Worm (Caenorhabditis elegans) whole organism, midembryonic: ENCODE results near the gene mps-1.

ENCODE experiments used
- T22C8.4 ChIP-seq: fragments of 200-800 bp; sonication (Bioruptor generic); IDR thresholded peaks from 2 replicates; pipeline ENCODE4 v1.3.6; 2022; ENCODE audit warnings: missing genetic modification characterization, missing compliant biosample characterization
- cog-1 ChIP-seq: sonication (generic microtip); optimal IDR thresholded peaks from 2 replicates; lab custom pipeline; 2016; ENCODE audit warnings: missing genetic modification characterization, missing compliant biosample characterization
- flt-1 ChIP-seq: fragments of 200-800 bp; sonication (Bioruptor generic); IDR thresholded peaks from 2 replicates; pipeline ENCODE4 v1.3.6; 2022; ENCODE audit warnings: missing genetic modification characterization, missing compliant biosample characterization
- klf-2 ChIP-seq: fragments of 200-800 bp; sonication (Bioruptor generic); conservative IDR thresholded peaks from 2 replicates; pipeline ENCODE4 v1.3.6; 2022; ENCODE audit warnings: missing genetic modification reagents, missing genetic modification characterization, missing compliant biosample characterization
- med-1 ChIP-seq: sonication (generic microtip); optimal IDR thresholded peaks from 2 replicates; lab custom pipeline; 2017; ENCODE audit warnings: missing genetic modification characterization, mild to moderate bottlenecking, missing compliant biosample characterization, antibody characterized with exemption, missing genetic modification reagents; ENCODE audit not compliant: insufficient read depth
- ref-1 ChIP-seq: fragments of 200-800 bp; sonication (Bioruptor generic); conservative IDR thresholded peaks from 2 replicates; pipeline ENCODE4 v1.3.6; 2022; ENCODE audit warnings: missing genetic modification reagents, missing genetic modification characterization, missing compliant biosample characterization
- tab-1 ChIP-seq: fragments of 200-800 bp; sonication (Bioruptor generic); IDR thresholded peaks from 2 replicates; pipeline ENCODE4 v1.3.6; 2022; ENCODE audit warnings: missing genetic modification characterization, missing compliant biosample characterization
- ztf-23 ChIP-seq: fragments of 200-800 bp; sonication (Bioruptor generic); IDR thresholded peaks from 2 replicates; pipeline ENCODE4 v1.3.6; 2022; ENCODE audit warnings: missing genetic modification reagents, missing genetic modification characterization, missing compliant biosample characterization
- ztf-29 ChIP-seq: fragments of 200-800 bp; sonication (Bioruptor generic); IDR thresholded peaks from 2 replicates; pipeline ENCODE4 v1.3.6; 2022; ENCODE audit warnings: missing genetic modification reagents, missing genetic modification characterization, missing compliant biosample characterization

Gene mps-1

DNA sequence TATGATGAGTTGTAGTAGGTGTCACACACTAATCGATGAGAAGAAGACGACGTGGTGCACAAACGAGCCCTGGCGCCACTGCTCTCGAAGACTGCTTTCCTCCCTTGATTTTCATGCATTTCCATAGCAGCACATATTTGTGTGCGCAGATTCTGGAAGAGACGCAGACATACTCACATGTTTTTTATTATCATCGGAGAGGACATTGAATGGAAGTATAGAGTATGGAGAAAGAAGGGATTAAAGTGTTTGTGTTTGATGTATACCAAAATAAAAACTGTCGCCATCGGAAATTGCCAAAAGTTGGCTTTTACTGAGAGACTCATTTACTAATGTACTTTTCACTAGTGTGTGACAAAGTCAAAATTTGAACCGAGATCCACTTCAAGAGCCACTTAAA lies at the start of gene mps-1:
Gene mps-1, minus strand, starts transcription at position 101 of the 400 bp plus-strand sequence.
- TF ChIP-seq klf-2 (GFP tag; lab: Robert Waterston, UW) (no peak), med-1 (GFP tag; lab: Kevin White, UChicago) (no peak), ztf-23 (GFP tag; lab: Robert Waterston, UW) (no peak)

DNA sequence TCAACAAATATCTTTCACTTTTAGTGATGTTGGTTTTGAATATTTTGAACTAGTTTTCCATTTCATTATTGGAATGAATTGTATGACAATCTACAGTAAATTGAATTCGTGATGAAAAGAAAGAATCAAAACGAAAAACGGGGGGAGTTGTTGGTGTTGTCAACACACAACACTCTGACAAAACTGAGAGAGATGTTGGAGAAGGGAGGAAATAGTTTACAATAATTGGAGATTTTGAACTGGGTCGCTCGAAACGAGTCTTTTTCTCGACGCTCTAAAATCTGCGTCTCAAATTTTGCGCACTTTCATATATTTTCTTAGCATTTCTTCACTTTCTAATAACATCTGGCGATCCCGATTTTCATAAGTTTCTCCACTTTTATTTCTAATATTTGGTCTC lies 49.7 kb upstream of the mps-1 start, which contains the start of gene txt-18:
Gene txt-18, plus strand, starts transcription at position 180 of the 400 bp plus-strand sequence.
- TF ChIP-seq med-1 (GFP tag; lab: Kevin White, UChicago): no peak
- TF ChIP-seq ref-1 (GFP tag; lab: Robert Waterston, UW): no peak
- TF ChIP-seq flt-1 (GFP tag; lab: Robert Waterston, UW): no peak
- no peak for TF ChIP-seq klf-2 (GFP tag; lab: Robert Waterston, UW)
- TF ChIP-seq tab-1 (GFP tag; lab: Robert Waterston, UW): no peak
- TF ChIP-seq cog-1 (tag; lab: Kevin White, UChicago): no peak
- no peak for TF ChIP-seq T22C8.4 (GFP tag; lab: Robert Waterston, UW)
- no peak for TF ChIP-seq ztf-23 (GFP tag; lab: Robert Waterston, UW)
- TF ChIP-seq ztf-29: no peak

DNA sequence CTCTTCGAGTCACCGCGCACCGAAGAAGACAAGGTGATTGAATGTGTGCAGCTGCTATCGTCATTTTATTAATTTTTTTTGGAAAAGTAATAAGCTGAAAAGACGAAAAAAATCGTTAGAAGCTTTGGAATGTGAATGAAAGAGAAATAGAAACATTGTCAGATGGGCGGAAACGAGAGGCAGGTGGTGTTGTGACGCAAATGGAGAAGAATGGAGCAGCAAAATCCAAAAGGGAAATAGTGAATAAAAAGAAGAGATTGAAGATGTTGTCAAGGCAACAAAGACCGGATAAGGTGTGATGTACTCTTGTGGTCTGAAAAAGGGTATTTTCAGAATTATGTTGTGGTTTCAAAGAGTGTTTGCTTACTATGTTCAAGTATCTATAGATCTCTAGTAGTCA lies 48.3 kb upstream of the mps-1 start:
- TF ChIP-seq flt-1 (GFP tag; lab: Robert Waterston, UW) (no peak), cog-1 (tag; lab: Kevin White, UChicago) (no peak), klf-2 (GFP tag; lab: Robert Waterston, UW) (no peak), T22C8.4 (GFP tag; lab: Robert Waterston, UW) (no peak), ztf-29 (no peak), ref-1 (GFP tag; lab: Robert Waterston, UW) (no peak)

DNA sequence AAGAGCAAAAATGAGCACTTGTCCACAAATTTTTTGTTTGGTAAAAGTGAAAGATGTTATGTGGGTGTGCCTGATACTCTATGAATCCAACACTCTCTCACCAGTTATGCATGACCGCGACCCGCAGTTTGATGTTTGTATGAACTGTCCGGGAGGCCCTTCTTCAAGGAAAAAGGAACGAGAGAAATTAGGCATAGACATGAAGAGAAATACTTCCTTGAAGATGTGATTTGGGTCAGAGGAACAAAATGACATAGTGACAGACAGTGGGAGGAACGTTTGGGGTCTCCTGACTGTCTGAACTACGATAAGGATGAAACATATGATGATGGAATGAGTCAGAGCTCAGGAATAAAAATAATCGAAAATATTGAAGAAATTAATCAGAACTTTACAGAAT lies 46.9 kb upstream of the mps-1 start:
- TF ChIP-seq klf-2 (GFP tag; lab: Robert Waterston, UW): no peak
- no peak for TF ChIP-seq tab-1 (GFP tag; lab: Robert Waterston, UW)
- TF ChIP-seq flt-1 (GFP tag; lab: Robert Waterston, UW): no peak
- no peak for TF ChIP-seq ztf-23 (GFP tag; lab: Robert Waterston, UW)
- no peak for TF ChIP-seq ref-1 (GFP tag; lab: Robert Waterston, UW)
- TF ChIP-seq med-1 (GFP tag; lab: Kevin White, UChicago): no peak
- no peak for TF ChIP-seq cog-1 (tag; lab: Kevin White, UChicago)
- no peak for TF ChIP-seq T22C8.4 (GFP tag; lab: Robert Waterston, UW)
- no peak for TF ChIP-seq ztf-29

DNA sequence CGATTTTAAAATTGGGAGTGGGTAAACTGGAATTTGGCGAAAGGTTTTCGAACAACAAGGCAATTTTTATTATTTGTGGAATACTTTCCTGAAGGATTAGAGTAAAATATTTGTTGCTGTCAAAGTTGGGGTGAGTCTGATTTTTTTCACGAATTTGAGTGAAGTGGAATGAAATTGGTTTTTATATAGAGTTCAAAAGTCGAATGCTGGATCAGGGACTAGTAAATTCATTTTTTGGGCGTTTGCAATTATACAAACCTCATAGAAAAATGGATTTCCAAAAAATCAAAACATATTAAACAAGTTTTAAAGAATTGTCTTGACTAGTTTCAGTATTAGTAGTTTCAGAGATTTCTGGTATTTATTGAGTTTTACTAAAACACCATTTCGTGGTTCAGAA lies 45.8 kb upstream of the mps-1 start, which contains the start of gene C32D5.7:
Gene C32D5.7, minus strand, starts transcription at position 101 of the 400 bp plus-strand sequence.
- TF ChIP-seq med-1 (GFP tag; lab: Kevin White, UChicago) (no peak), ref-1 (GFP tag; lab: Robert Waterston, UW) (no peak), ztf-23 (GFP tag; lab: Robert Waterston, UW) (no peak), klf-2 (GFP tag; lab: Robert Waterston, UW) (no peak), cog-1 (tag; lab: Kevin White, UChicago) (no peak)

DNA sequence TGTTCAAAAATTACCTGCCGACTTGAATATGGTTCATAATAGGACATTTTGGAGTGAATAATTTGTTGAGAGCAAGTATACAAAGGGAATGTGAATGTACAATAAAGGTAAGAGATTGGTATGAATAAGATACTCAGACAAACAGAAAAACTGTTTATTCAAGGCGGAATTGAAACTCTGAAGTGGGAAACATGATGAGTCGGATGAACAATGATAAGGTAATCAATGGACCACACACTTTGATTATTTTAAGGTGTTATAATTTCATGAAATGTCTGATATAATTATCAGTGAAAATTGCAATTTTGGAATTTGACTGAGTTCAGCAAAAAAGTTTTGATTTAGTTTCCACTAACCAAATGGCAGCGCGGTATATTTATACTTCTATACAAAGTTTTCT lies 45.4 kb upstream of the mps-1 start:
- TF ChIP-seq tab-1 (GFP tag; lab: Robert Waterston, UW): no peak
- TF ChIP-seq klf-2 (GFP tag; lab: Robert Waterston, UW): no peak
- no peak for TF ChIP-seq T22C8.4 (GFP tag; lab: Robert Waterston, UW)
- no peak for TF ChIP-seq cog-1 (tag; lab: Kevin White, UChicago)
- no peak for TF ChIP-seq flt-1 (GFP tag; lab: Robert Waterston, UW)
- no peak for TF ChIP-seq ref-1 (GFP tag; lab: Robert Waterston, UW)
- no peak for TF ChIP-seq ztf-23 (GFP tag; lab: Robert Waterston, UW)
- TF ChIP-seq ztf-29: no peak
- no peak for TF ChIP-seq med-1 (GFP tag; lab: Kevin White, UChicago)

- no peak for TF ChIP-seq ztf-29
- TF ChIP-seq tab-1 (GFP tag; lab: Robert Waterston, UW): no peak
- no peak for TF ChIP-seq med-1 (GFP tag; lab: Kevin White, UChicago)
- no peak for TF ChIP-seq ref-1 (GFP tag; lab: Robert Waterston, UW)
- TF ChIP-seq klf-2 (GFP tag; lab: Robert Waterston, UW): no peak
- no peak for TF ChIP-seq flt-1 (GFP tag; lab: Robert Waterston, UW)
- TF ChIP-seq T22C8.4 (GFP tag; lab: Robert Waterston, UW): no peak
- TF ChIP-seq ztf-23 (GFP tag; lab: Robert Waterston, UW): no peak
- TF ChIP-seq cog-1 (tag; lab: Kevin White, UChicago): no peak
Measured at ce11 chrII:6335358-6335757, 41.2 kb upstream of the mps-1 start, which contains the start of gene C32D5.14. Gene C32D5.14, plus strand, starts transcription at chrII:6335488.

DNA sequence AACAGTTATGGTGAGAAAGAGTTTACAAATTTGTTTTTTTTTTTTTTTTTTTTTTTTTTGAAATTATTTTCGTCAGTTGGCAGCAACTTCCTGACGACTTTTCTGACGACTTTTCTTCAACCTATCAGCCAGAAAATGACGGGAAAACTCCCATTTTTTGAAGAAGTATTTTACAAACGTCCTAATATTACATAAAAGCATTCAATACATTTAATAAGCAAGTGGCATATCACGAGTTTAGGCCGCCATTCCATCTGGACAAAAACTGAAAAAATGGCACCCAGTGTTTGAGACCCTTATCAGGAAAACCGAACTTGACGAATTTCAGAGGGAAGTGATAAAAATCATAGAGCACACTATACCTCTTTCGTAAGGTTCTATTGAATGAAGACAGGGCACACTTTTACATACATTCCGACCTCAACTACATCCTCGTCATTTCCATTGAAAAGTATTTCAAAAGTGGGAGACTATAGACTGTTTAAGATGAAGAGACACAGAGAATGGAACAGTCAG lies 40.6 kb upstream of the mps-1 start:
- TF ChIP-seq cog-1 (tag; lab: Kevin White, UChicago): no peak
- no peak for TF ChIP-seq ref-1 (GFP tag; lab: Robert Waterston, UW)
- TF ChIP-seq tab-1 (GFP tag; lab: Robert Waterston, UW): no peak
- TF ChIP-seq ztf-29: no peak
- no peak for TF ChIP-seq T22C8.4 (GFP tag; lab: Robert Waterston, UW)
- TF ChIP-seq ztf-23 (GFP tag; lab: Robert Waterston, UW): no peak

DNA sequence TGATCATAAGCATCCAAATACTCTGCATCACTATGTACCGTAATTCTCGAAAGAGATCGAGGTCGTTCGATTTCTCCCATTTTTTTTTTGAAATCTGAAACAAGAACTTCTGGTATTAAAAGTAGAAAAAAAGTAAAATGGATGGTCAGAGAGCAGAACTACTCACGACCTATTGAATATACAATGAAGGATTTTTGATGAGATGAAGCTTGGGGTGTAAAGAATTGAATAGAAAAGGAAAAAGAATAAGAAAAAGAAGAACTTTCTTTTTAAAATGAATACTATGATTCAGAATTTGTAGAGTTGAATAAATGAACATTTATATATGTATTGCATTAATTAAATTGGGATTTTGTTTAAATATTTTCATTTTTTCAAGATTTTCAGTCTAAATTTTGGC lies 39.7 kb upstream of the mps-1 start, which contains the start of gene ttc-39B:
Gene ttc-39B, minus strand, starts transcription at position 101 of the 400 bp plus-strand sequence.
- no peak for TF ChIP-seq klf-2 (GFP tag; lab: Robert Waterston, UW)
- no peak for TF ChIP-seq med-1 (GFP tag; lab: Kevin White, UChicago)
- no peak for TF ChIP-seq T22C8.4 (GFP tag; lab: Robert Waterston, UW)
- TF ChIP-seq cog-1 (tag; lab: Kevin White, UChicago): no peak
- TF ChIP-seq ref-1 (GFP tag; lab: Robert Waterston, UW): no peak
- no peak for TF ChIP-seq flt-1 (GFP tag; lab: Robert Waterston, UW)
- no peak for TF ChIP-seq ztf-29
